Worm (Caenorhabditis elegans): ENCODE data around the gene dmsr-12.

Gene dmsr-12

ce11 chrV:6792565-6792964, 13.7 kb downstream of the dmsr-12 start, which contains the start of gene gck-2:
Gene gck-2 (minus strand): TSS chrV:6792665.
- no peak for TF ChIP-seq aptf-2 (GFP tag; conservative IDR thresholded peaks at IDR 0.05)
- no peak for TF ChIP-seq nhr-179 (tag; optimal IDR thresholded peaks at IDR 0.05)
- no peak for TF ChIP-seq F39B2.1 (GFP tag; IDR thresholded peaks at IDR 0.05)
- no peak for TF ChIP-seq unc-62 (GFP tag; optimal IDR thresholded peaks at IDR 0.05)
- TF ChIP-seq hlh-26 (GFP tag; conservative IDR thresholded peaks at IDR 0.05), result no peak
- TF ChIP-seq egrh-3 (GFP tag; IDR thresholded peaks at IDR 0.05), result no peak
- no peak for TF ChIP-seq ztf-22 (GFP tag; optimal IDR thresholded peaks at IDR 0.05)
- TF ChIP-seq lin-26 (GFP tag; IDR thresholded peaks at IDR 0.05), result no peak
- TF ChIP-seq ceh-91 (GFP tag; IDR thresholded peaks at IDR 0.05), result no peak
- no peak for TF ChIP-seq B0035.1 (tag; optimal IDR thresholded peaks at IDR 0.05)
- TF ChIP-seq Y53G8AR.9 (GFP tag; conservative IDR thresholded peaks at IDR 0.05), result no peak

ce11 chrV:6787906-6788430, 18.3 kb downstream of the dmsr-12 start, which contains the start of gene ZC404.2:
Gene ZC404.2 (plus strand): TSS chrV:6787952.
- TF ChIP-seq cebp-1 (GFP tag; IDR thresholded peaks at IDR 0.05) (no peak), cebp-1 (tag; optimal IDR thresholded peaks at IDR 0.05) (peak; percentile 10), mcd-1 (GFP tag; IDR thresholded peaks at IDR 0.05) (peak; percentile 30; the same call in 1 of the 2 replicates), ceh-91 (GFP tag; IDR thresholded peaks at IDR 0.05) (peak; percentile 34; the same call in 1 of the 2 replicates), hmg-1.2 (GFP tag; IDR thresholded peaks at IDR 0.05) (0 out of 2 replicates have a peak, but pooled peaks have one; percentile 13), ekl-4 (GFP tag; IDR thresholded peaks at IDR 0.05) (0 out of 2 replicates have a peak, but pooled peaks have one; percentile 14), ceh-58 (GFP tag; IDR thresholded peaks at IDR 0.05) (no peak), ztf-25 (GFP tag; IDR thresholded peaks at IDR 0.05) (no peak), F52B5.7 (tag; optimal IDR thresholded peaks at IDR 0.05) (peak; percentile 36), sdz-38 (tag; optimal IDR thresholded peaks at IDR 0.05) (no peak), Y53G8AR.9 (GFP tag; conservative IDR thresholded peaks at IDR 0.05) (0 out of 2 replicates have a peak, but pooled peaks have one; percentile 51)

- TF ChIP-seq repo-1 (tag; optimal IDR thresholded peaks at IDR 0.05) (no peak), F23B12.7 (tag; optimal IDR thresholded peaks at IDR 0.05; ENCODE audit: insufficient read depth) (no peak), Y53F4B.3 (GFP tag; IDR thresholded peaks at IDR 0.05) (no peak), nhr-80 (tag; optimal IDR thresholded peaks at IDR 0.05) (peak; percentile 8), dox-1 (GFP tag; IDR thresholded peaks at IDR 0.05) (peak; percentile 58), chd-7 (tag; optimal IDR thresholded peaks at IDR 0.05) (no peak), snpc-3.4 (tag; optimal IDR thresholded peaks at IDR 0.05) (peak; percentile 89), tlf-1 (GFP tag; optimal IDR thresholded peaks at IDR 0.05) (peak; percentile 92), madf-10 (tag; optimal IDR thresholded peaks at IDR 0.05) (no peak), athp-1 (tag; optimal IDR thresholded peaks at IDR 0.05) (no peak), C06A6.2 (GFP tag; conservative IDR thresholded peaks at IDR 0.05) (0 out of 2 replicates have a peak, but pooled peaks have one; percentile 43), atf-7 (tag; optimal IDR thresholded peaks at IDR 0.05) (no peak), nfya-1 (tag; optimal IDR thresholded peaks at IDR 0.05; ENCODE audit: borderline replicate concordance, insufficient read depth) (no peak), lin-26 (GFP tag; IDR thresholded peaks at IDR 0.05) (no peak), akir-1 (GFP tag; optimal IDR thresholded peaks at IDR 0.05) (no peak), ztf-26 (tag; optimal IDR thresholded peaks at IDR 0.05) (no peak), ceh-58 (GFP tag; IDR thresholded peaks at IDR 0.05) (no peak), dpff-1 (tag; optimal IDR thresholded peaks at IDR 0.05) (no peak), snpc-1.3 (tag; optimal IDR thresholded peaks at IDR 0.05; ENCODE audit: insufficient read depth) (peak; percentile 27), fkh-3 (tag; optimal IDR thresholded peaks at IDR 0.05) (no peak), hlh-12 (tag; optimal IDR thresholded peaks at IDR 0.05) (no peak), F57C9.4 (tag; optimal IDR thresholded peaks at IDR 0.05) (no peak), Y56A3A.18 (GFP tag; IDR thresholded peaks at IDR 0.05) (no peak), attf-3 (GFP tag; conservative IDR thresholded peaks at IDR 0.05) (no peak), ceh-27 (GFP tag; optimal IDR thresholded peaks at IDR 0.05) (peak; percentile 28), unc-130 (GFP tag; optimal IDR thresholded peaks at IDR 0.05) (peak; percentile 70), sptf-2 (GFP tag; optimal IDR thresholded peaks at IDR 0.05) (no peak)
Observed at ce11 chrV:6784853-6785492, 21.3 kb downstream of the dmsr-12 start, which contains the start of the genes spn-4 and spe-39. Gene spn-4 (minus strand): TSS chrV:6784903. Gene spe-39 (plus strand): TSS chrV:6785451.
